Worm (Caenorhabditis elegans) whole organism, young adult: ENCODE data around the gene F46C5.2.

ENCODE experiments used
- B0035.1 ChIP-seq: sonication (generic microtip); optimal IDR thresholded peaks from 2 replicates; lab custom pipeline; 2016; ENCODE audit warnings: missing genetic modification characterization, mild to moderate bottlenecking, missing compliant biosample characterization, missing genotype, missing genetic modification reagents
- B0261.1 ChIP-seq: sonication (generic microtip); optimal IDR thresholded peaks from 2 replicates; lab custom pipeline; 2016; ENCODE audit warnings: mild to moderate bottlenecking, missing genetic modification characterization, moderate library complexity, missing compliant biosample characterization
- B0336.3 ChIP-seq: fragments of 200-800 bp; sonication (Bioruptor generic); IDR thresholded peaks from 2 replicates; pipeline ENCODE4 v1.3.6; 2022; ENCODE audit warnings: missing genetic modification characterization, missing compliant biosample characterization
- C06A6.2 ChIP-seq: fragments of 200-800 bp; sonication (Bioruptor generic); conservative IDR thresholded peaks from 2 replicates; pipeline ENCODE4 v1.3.6; 2022; ENCODE audit warnings: missing genetic modification characterization, missing compliant biosample characterization
- C17E4.6 ChIP-seq: fragments of 200-800 bp; sonication (Bioruptor generic); IDR thresholded peaks from 2 replicates; pipeline ENCODE4 v1.3.6; 2022; ENCODE audit warnings: missing genetic modification reagents, missing genetic modification characterization, missing compliant biosample characterization
- D2030.7 ChIP-seq: fragments of 200-800 bp; sonication (Bioruptor generic); IDR thresholded peaks from 2 replicates; pipeline ENCODE4 v1.3.6; 2022; ENCODE audit warnings: missing genetic modification reagents, missing genetic modification characterization, missing compliant biosample characterization
- F33H1.4 ChIP-seq: fragments of 200-800 bp; sonication (Bioruptor generic); IDR thresholded peaks from 2 replicates; pipeline ENCODE4 v1.3.6; 2022; ENCODE audit warnings: missing genetic modification reagents, missing genetic modification characterization, missing compliant biosample characterization
- F49E8.2 ChIP-seq: sonication (generic microtip); optimal IDR thresholded peaks from 3 replicates; lab custom pipeline; 2017; ENCODE audit warnings: missing genetic modification characterization, mild to moderate bottlenecking, missing compliant biosample characterization, antibody characterized with exemption, moderate library complexity; ENCODE audit not compliant: insufficient read depth
- F55B11.4 ChIP-seq: sonication (generic microtip); optimal IDR thresholded peaks from 2 replicates; lab custom pipeline; 2016; ENCODE audit warnings: missing compliant biosample characterization, missing genetic modification characterization, borderline replicate concordance; ENCODE audit not compliant: insufficient read depth
- K11D2.4 ChIP-seq: fragments of 200-800 bp; sonication (Bioruptor generic); IDR thresholded peaks from 2 replicates; pipeline ENCODE4 v1.3.6; 2022; ENCODE audit warnings: missing genetic modification reagents, missing genetic modification characterization, missing compliant biosample characterization
- T26A5.8 ChIP-seq: sonication (generic microtip); optimal IDR thresholded peaks from 2 replicates; lab custom pipeline; 2016; ENCODE audit warnings: missing genetic modification characterization, missing compliant biosample characterization
- Y67H2A.10 ChIP-seq: fragments of 200-800 bp; sonication (Bioruptor generic); conservative IDR thresholded peaks from 2 replicates; pipeline ENCODE4 v1.3.6; 2022; ENCODE audit warnings: missing genetic modification reagents, missing genetic modification characterization, missing compliant biosample characterization
- Y79H2A.3 ChIP-seq: fragments of 200-800 bp; sonication (Bioruptor generic); conservative IDR thresholded peaks from 2 replicates; pipeline ENCODE4 v1.3.6; 2022; ENCODE audit warnings: missing genetic modification reagents, missing genetic modification characterization, missing compliant biosample characterization
- Y95B8A.8 ChIP-seq: fragments of 200-800 bp; sonication (Bioruptor generic); IDR thresholded peaks from 2 replicates; pipeline ENCODE4 v1.3.6; 2022; ENCODE audit warnings: missing genetic modification reagents, missing genetic modification characterization, missing compliant biosample characterization
- ZK185.1 ChIP-seq: sonication (generic microtip); optimal IDR thresholded peaks from 2 replicates; lab custom pipeline; 2016; ENCODE audit warnings: mild to moderate bottlenecking, missing genetic modification characterization, missing compliant biosample characterization; ENCODE audit not compliant: poor library complexity, severe bottlenecking
- ama-1 ChIP-seq, 3 experiments: fragments of 150-350 bp in 1 of 3; sonication (generic microtip) in 2 of 3; optimal IDR thresholded peaks; 2 replicates each; lab custom pipeline; 2014 to 2018; ENCODE audit warnings: missing biosample characterization in 2 of 3, missing genetic modification characterization in 2 of 3, missing genetic modification reagents in 2 of 3
- aptf-2 ChIP-seq: fragments of 200-800 bp; sonication (Bioruptor generic); conservative IDR thresholded peaks from 2 replicates; pipeline ENCODE4 v1.3.6; 2022; ENCODE audit warnings: missing genetic modification reagents, missing genetic modification characterization, missing compliant biosample characterization
- athp-1 ChIP-seq: sonication (generic microtip); optimal IDR thresholded peaks from 2 replicates; lab custom pipeline; 2017; ENCODE audit warnings: mild to moderate bottlenecking, missing genetic modification characterization, missing compliant biosample characterization
- attf-5 ChIP-seq: fragments of 200-800 bp; sonication (Bioruptor generic); optimal IDR thresholded peaks from 2 replicates; lab custom pipeline; 2018; ENCODE audit warnings: mild to moderate bottlenecking, missing genetic modification characterization, missing compliant biosample characterization
- ccch-3 ChIP-seq: fragments of 200-800 bp; sonication (Bioruptor generic); optimal IDR thresholded peaks from 2 replicates; lab custom pipeline; 2018; ENCODE audit warnings: mild to moderate bottlenecking, missing genetic modification characterization, missing compliant biosample characterization
- cebp-2 ChIP-seq: fragments of 200-800 bp; sonication (Bioruptor generic); IDR thresholded peaks from 2 replicates; pipeline ENCODE4 v1.3.6; 2022; ENCODE audit warnings: missing genetic modification characterization, missing compliant biosample characterization
- ceh-27 ChIP-seq: fragments of 200-800 bp; sonication (Bioruptor generic); optimal IDR thresholded peaks from 2 replicates; lab custom pipeline; 2018; ENCODE audit warnings: mild to moderate bottlenecking, missing genetic modification characterization, moderate library complexity, missing compliant biosample characterization
- ceh-40 ChIP-seq: fragments of 200-800 bp; sonication (Bioruptor generic); IDR thresholded peaks from 2 replicates; pipeline ENCODE4 v1.3.6; 2022; ENCODE audit warnings: missing genetic modification characterization, missing compliant biosample characterization
- ceh-79 ChIP-seq: sonication (generic microtip); optimal IDR thresholded peaks from 2 replicates; lab custom pipeline; 2017; ENCODE audit warnings: mild to moderate bottlenecking, missing genetic modification characterization, missing compliant biosample characterization
- chd-7 ChIP-seq: sonication (generic microtip); optimal IDR thresholded peaks from 2 replicates; lab custom pipeline; 2016; ENCODE audit warnings: mild to moderate bottlenecking, missing genetic modification characterization, moderate library complexity, missing compliant biosample characterization
- dpl-1 ChIP-seq: fragments of 150-350 bp; optimal IDR thresholded peaks from 2 replicates; lab custom pipeline; 2014; ENCODE audit warnings: missing biosample characterization, missing genetic modification reagents, missing genetic modification characterization
- ekl-4 ChIP-seq: fragments of 200-800 bp; sonication (Bioruptor generic); IDR thresholded peaks from 2 replicates; pipeline ENCODE4 v1.3.6; 2022; ENCODE audit warnings: missing genetic modification reagents, missing genetic modification characterization, missing compliant biosample characterization
- fkh-3 ChIP-seq: sonication (generic microtip); optimal IDR thresholded peaks from 2 replicates; lab custom pipeline; 2016; ENCODE audit warnings: mild to moderate bottlenecking, missing genetic modification characterization, missing compliant biosample characterization
- him-1 ChIP-seq: sonication (generic microtip); optimal IDR thresholded peaks from 2 replicates; lab custom pipeline; 2016; ENCODE audit warnings: missing genotype, missing genetic modification reagents, missing genetic modification characterization, missing compliant biosample characterization
- hlh-26 ChIP-seq: fragments of 200-800 bp; sonication (Bioruptor generic); conservative IDR thresholded peaks from 2 replicates; pipeline ENCODE4 v1.3.6; 2022; ENCODE audit warnings: missing genetic modification reagents, missing genetic modification characterization, missing compliant biosample characterization
- let-526 ChIP-seq: fragments of 200-800 bp; sonication (Bioruptor generic); IDR thresholded peaks from 2 replicates; pipeline ENCODE4 v1.3.6; 2022; ENCODE audit warnings: missing genetic modification reagents, missing genetic modification characterization, missing compliant biosample characterization
- let-607 ChIP-seq, 2 experiments: fragments of 200-800 bp in 1 of 2; sonication (Bioruptor generic) in 1 of 2; sonication (generic microtip) in 1 of 2; optimal IDR thresholded peaks; 2 replicates each; lab custom pipeline; 2016 to 2018; ENCODE audit warnings: mild to moderate bottlenecking in 2 of 2, missing compliant biosample characterization in 2 of 2, missing genetic modification characterization in 2 of 2, moderate library complexity in 2 of 2, missing genotype in 1 of 2
- lin-40 ChIP-seq: sonication (generic microtip); optimal IDR thresholded peaks from 2 replicates; lab custom pipeline; 2016; ENCODE audit warnings: missing genetic modification characterization, mild to moderate bottlenecking, missing compliant biosample characterization, missing genotype, missing genetic modification reagents
- lin-54 ChIP-seq: fragments of 200-800 bp; sonication (Bioruptor generic); optimal IDR thresholded peaks from 2 replicates; lab custom pipeline; 2018; ENCODE audit warnings: mild to moderate bottlenecking, missing genetic modification characterization, missing compliant biosample characterization
- mel-28 ChIP-seq: sonication (generic microtip); optimal IDR thresholded peaks from 2 replicates; lab custom pipeline; 2016; ENCODE audit warnings: borderline replicate concordance, mild to moderate bottlenecking, missing genetic modification characterization, missing compliant biosample characterization
- mes-4 ChIP-seq: sonication (generic microtip); optimal IDR thresholded peaks from 2 replicates; lab custom pipeline; 2016; ENCODE audit warnings: missing genotype, missing genetic modification characterization, missing compliant biosample characterization
- nfyb-1 ChIP-seq: fragments of 200-800 bp; sonication (Bioruptor generic); IDR thresholded peaks from 2 replicates; pipeline ENCODE4 v1.3.6; 2022; ENCODE audit warnings: missing genetic modification reagents, missing genetic modification characterization, missing compliant biosample characterization
- nhr-179 ChIP-seq: sonication (generic microtip); optimal IDR thresholded peaks from 2 replicates; lab custom pipeline; 2016; ENCODE audit warnings: mild to moderate bottlenecking, missing genetic modification characterization, missing compliant biosample characterization
- nhr-90 ChIP-seq: sonication (generic microtip); optimal IDR thresholded peaks from 2 replicates; lab custom pipeline; 2016; ENCODE audit warnings: missing genotype, mild to moderate bottlenecking, missing genetic modification characterization, missing compliant biosample characterization
- pha-4 ChIP-seq: fragments of 150-350 bp; sonication (generic microtip); optimal IDR thresholded peaks from 2 replicates; lab custom pipeline; 2014; ENCODE audit warnings: missing biosample characterization, missing genetic modification reagents, missing genetic modification characterization
- rcor-1 ChIP-seq: fragments of 200-800 bp; sonication (Bioruptor generic); IDR thresholded peaks from 2 replicates; pipeline ENCODE4 v1.3.6; 2022; ENCODE audit warnings: missing genetic modification reagents, missing genetic modification characterization, missing compliant biosample characterization
- rec-8 ChIP-seq, 2 experiments: sonication (generic microtip); optimal IDR thresholded peaks; 2 replicates each; lab custom pipeline; 2016; ENCODE audit warnings: mild to moderate bottlenecking in 2 of 2, missing genetic modification characterization in 2 of 2, missing genetic modification reagents in 2 of 2, missing genotype in 2 of 2, missing biosample characterization in 1 of 2, missing compliant biosample characterization in 1 of 2, moderate library complexity in 1 of 2
- repo-1 ChIP-seq: sonication (generic microtip); optimal IDR thresholded peaks from 2 replicates; lab custom pipeline; 2017; ENCODE audit warnings: mild to moderate bottlenecking, missing genetic modification characterization, missing compliant biosample characterization
- tbx-9 ChIP-seq: sonication (generic microtip); optimal IDR thresholded peaks from 2 replicates; lab custom pipeline; 2016; ENCODE audit warnings: borderline replicate concordance, missing genetic modification characterization, inconsistent platforms, missing compliant biosample characterization
- tlf-1 ChIP-seq: fragments of 200-800 bp; sonication (Bioruptor generic); optimal IDR thresholded peaks from 2 replicates; lab custom pipeline; 2018; ENCODE audit warnings: mild to moderate bottlenecking, missing genetic modification characterization, missing compliant biosample characterization
- unc-62 ChIP-seq: fragments of 150-350 bp; optimal IDR thresholded peaks from 2 replicates; lab custom pipeline; 2014; ENCODE audit warnings: missing biosample characterization, missing genetic modification reagents, missing genetic modification characterization
- xnd-1 ChIP-seq: sonication (generic microtip); optimal IDR thresholded peaks from 2 replicates; lab custom pipeline; 2016; ENCODE audit warnings: missing genotype, missing genetic modification reagents, missing genetic modification characterization, missing compliant biosample characterization
- ztf-18 ChIP-seq: sonication (generic microtip); optimal IDR thresholded peaks from 2 replicates; lab custom pipeline; 2016; ENCODE audit warnings: missing genotype, mild to moderate bottlenecking, missing genetic modification characterization, missing compliant biosample characterization

The F46C5.2 gene

ce11 chrII:8784235-8784928 is 44.7 kb downstream of the F46C5.2 start (continued):
- TF ChIP-seq mes-4 (tag; lab: Kevin White, UChicago) (no peak), lin-54 (GFP tag; lab: Kevin White, UChicago) (no peak), F33H1.4 (GFP tag; lab: Robert Waterston, UW) (no peak), ztf-18 (tag; lab: Kevin White, UChicago) (no peak), let-526 (GFP tag; lab: Robert Waterston, UW) (no peak), rec-8 (tag; optimal IDR thresholded peaks at IDR 0.05; lab: Kevin White, UChicago) (no peak), D2030.7 (GFP tag; lab: Robert Waterston, UW) (no peak), ZK185.1 (tag; lab: Kevin White, UChicago) (no peak), mel-28 (no peak), tbx-9 (tag; lab: Kevin White, UChicago) (no peak), Y95B8A.8 (no peak), let-607 (tag; optimal IDR thresholded peaks at IDR 0.05; lab: Kevin White, UChicago) (peak in 1 of 2 experiments; percentile 29), chd-7 (tag; lab: Kevin White, UChicago) (no peak), C06A6.2 (GFP tag; lab: Robert Waterston, UW) (no peak), hlh-26 (GFP tag; lab: Robert Waterston, UW) (no peak), T26A5.8 (tag; lab: Kevin White, UChicago) (no peak), nhr-179 (tag; lab: Kevin White, UChicago) (no peak), nfyb-1 (GFP tag; lab: Robert Waterston, UW) (peak; percentile 61; the same call in 1 of the 2 replicates), tlf-1 (GFP tag; lab: Kevin White, UChicago) (no peak), nhr-90 (tag; lab: Kevin White, UChicago) (no peak), C17E4.6 (no peak), repo-1 (no peak), B0336.3 (no peak), F49E8.2 (tag; lab: Kevin White, UChicago) (no peak), dpl-1 (GFP tag; lab: Kevin White, UChicago) (no peak), Y67H2A.10 (GFP tag; lab: Robert Waterston, UW) (no peak), ccch-3 (GFP tag; lab: Kevin White, UChicago) (no peak), ceh-27 (peak; percentile 24), F55B11.4 (tag; lab: Kevin White, UChicago) (no peak), lin-40 (tag; lab: Kevin White, UChicago) (peak; percentile 7), ama-1 (optimal IDR thresholded peaks at IDR 0.05; lab: Kevin White, UChicago) (peak; percentile 81), ama-1 (GFP tag; optimal IDR thresholded peaks at IDR 0.05; lab: Kevin White, UChicago) (no peak), xnd-1 (tag; lab: Kevin White, UChicago) (no peak), athp-1 (tag; lab: Kevin White, UChicago) (no peak), attf-5 (GFP tag; lab: Kevin White, UChicago) (peak; percentile 27), fkh-3 (tag; lab: Kevin White, UChicago) (no peak), rcor-1 (GFP tag; lab: Robert Waterston, UW) (no peak), pha-4 (tag; lab: Kevin White, UChicago) (no peak), K11D2.4 (no peak), B0035.1 (no peak), ekl-4 (GFP tag; lab: Robert Waterston, UW) (no peak), B0261.1 (no peak), unc-62 (GFP tag; lab: Kevin White, UChicago) (no peak), Y79H2A.3 (GFP tag; lab: Robert Waterston, UW) (no peak), ceh-40 (GFP tag; lab: Robert Waterston, UW) (no peak), him-1 (tag; lab: Kevin White, UChicago) (no peak), cebp-2 (no peak), aptf-2 (no peak), ceh-79 (no peak)
